Worm (Caenorhabditis elegans) whole organism, L1 larva: Measurements from ENCODE around the gene col-163.

Experiments used
- aly-2 ChIP-seq: fragments of 150-350 bp; optimal IDR thresholded peaks from 2 replicates; lab custom pipeline; 2014; ENCODE audit warnings: missing biosample characterization, missing genetic modification characterization
- elt-3 ChIP-seq, 6 experiments: fragments of 150-350 bp in 1 of 6; sonication (generic microtip); optimal IDR thresholded peaks; 2 replicates each; lab custom pipeline; 2017 to 2018; ENCODE audit warnings: missing biosample characterization in 6 of 6, missing genetic modification characterization in 6 of 6, inconsistent platforms in 1 of 6
- nhr-90 ChIP-seq: sonication (generic microtip); optimal IDR thresholded peaks from 2 replicates; lab custom pipeline; 2016; ENCODE audit warnings: mild to moderate bottlenecking, missing genetic modification characterization, missing compliant biosample characterization; ENCODE audit not compliant: poor library complexity
- sptf-1 ChIP-seq: fragments of 150-350 bp; optimal IDR thresholded peaks from 2 replicates; lab custom pipeline; 2014; ENCODE audit warnings: missing biosample characterization, missing genetic modification characterization
- unc-98 ChIP-seq: fragments of 200-800 bp; sonication (Bioruptor generic); IDR thresholded peaks from 2 replicates; pipeline ENCODE4 v1.3.6; 2022; ENCODE audit warnings: missing genetic modification characterization, missing compliant biosample characterization
- ztf-4 ChIP-seq: fragments of 150-350 bp; optimal IDR thresholded peaks from 2 replicates; lab custom pipeline; 2014; ENCODE audit warnings: missing biosample characterization, missing genetic modification characterization

DNA sequence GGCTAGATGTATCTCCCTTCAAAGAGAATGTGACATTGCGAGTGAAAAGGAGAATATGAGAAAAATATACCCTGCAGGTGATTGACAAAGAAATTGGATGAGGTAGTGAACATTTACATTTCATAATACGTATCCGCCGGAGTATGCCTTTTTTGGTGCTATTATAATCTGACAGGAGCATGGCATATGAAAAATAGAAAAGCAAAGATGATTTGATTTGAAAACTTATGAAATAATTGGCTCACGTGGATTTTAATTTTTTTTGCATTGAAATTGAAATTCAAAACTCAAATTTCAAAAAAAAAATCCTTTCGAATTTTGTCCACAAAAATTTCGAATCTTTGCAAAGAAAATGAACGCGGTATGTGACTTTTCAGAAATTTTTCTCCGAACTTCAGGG is 3.1 kb downstream of the col-163 start, which contains the start of gene ttr-11:
- TF ChIP-seq sptf-1 (tag; lab: Kevin White, UChicago) = no peak
- TF ChIP-seq nhr-90 (tag; lab: Kevin White, UChicago) = no peak
- TF ChIP-seq ztf-4 (tag; lab: Kevin White, UChicago) = no peak
- TF ChIP-seq unc-98 (GFP tag; lab: Robert Waterston, UW) = no peak
- TF ChIP-seq elt-3 (tag; optimal IDR thresholded peaks at IDR 0.05; lab: Kevin White, UChicago) = no peak
- TF ChIP-seq aly-2 = no peak
